Worm (Caenorhabditis elegans) whole organism, early embryonic: Measurements from ENCODE around the gene T19H12.12.

Experiments used
- B0310.2 ChIP-seq: sonication (generic microtip); optimal IDR thresholded peaks from 2 replicates; lab custom pipeline; 2016; ENCODE audit warnings: mild to moderate bottlenecking, missing genetic modification characterization, missing compliant biosample characterization
- F13C5.2 ChIP-seq: sonication (generic microtip); optimal IDR thresholded peaks from 2 replicates; lab custom pipeline; 2017; ENCODE audit warnings: mild to moderate bottlenecking, missing genetic modification characterization, inconsistent platforms, missing compliant biosample characterization
- aly-1 ChIP-seq: sonication (generic microtip); optimal IDR thresholded peaks from 2 replicates; lab custom pipeline; 2016; ENCODE audit warnings: missing genetic modification characterization, missing compliant biosample characterization
- ama-1 ChIP-seq: fragments of 150-350 bp; optimal IDR thresholded peaks from 2 replicates; lab custom pipeline; 2014
- ceh-13 ChIP-seq: fragments of 200-800 bp; sonication (Bioruptor generic); optimal IDR thresholded peaks from 2 replicates; lab custom pipeline; 2018; ENCODE audit warnings: mild to moderate bottlenecking, missing genetic modification characterization, missing compliant biosample characterization
- ceh-36 ChIP-seq: sonication (generic microtip); optimal IDR thresholded peaks from 2 replicates; lab custom pipeline; 2016; ENCODE audit warnings: missing genetic modification characterization, inconsistent platforms, missing compliant biosample characterization
- flt-1 ChIP-seq: fragments of 200-800 bp; sonication (Bioruptor generic); IDR thresholded peaks from 2 replicates; pipeline ENCODE4 v1.3.6; 2022; ENCODE audit warnings: missing genetic modification characterization, missing compliant biosample characterization
- hmbx-1 ChIP-seq: sonication (generic microtip); optimal IDR thresholded peaks from 2 replicates; lab custom pipeline; 2016; ENCODE audit warnings: mild to moderate bottlenecking, missing genetic modification characterization, missing compliant biosample characterization
- hnd-1 ChIP-seq: sonication (generic microtip); optimal IDR thresholded peaks from 2 replicates; lab custom pipeline; 2016; ENCODE audit warnings: missing genetic modification characterization, missing compliant biosample characterization
- pes-1 ChIP-seq: fragments of 200-800 bp; sonication (Bioruptor generic); IDR thresholded peaks from 2 replicates; pipeline ENCODE4 v1.3.6; 2022; ENCODE audit warnings: missing genetic modification reagents, missing genetic modification characterization, missing compliant biosample characterization
- scrt-1 ChIP-seq: fragments of 200-800 bp; sonication (Bioruptor generic); IDR thresholded peaks from 2 replicates; pipeline ENCODE4 v1.3.6; 2022; ENCODE audit warnings: missing genetic modification characterization, missing compliant biosample characterization
- sea-1 ChIP-seq: fragments of 200-800 bp; sonication (Bioruptor generic); conservative IDR thresholded peaks from 2 replicates; pipeline ENCODE4 v1.3.6; 2022; ENCODE audit warnings: missing genetic modification characterization, missing compliant biosample characterization
- tbx-11 ChIP-seq: fragments of 200-800 bp; sonication (Bioruptor generic); IDR thresholded peaks from 2 replicates; pipeline ENCODE4 v1.3.6; 2022; ENCODE audit warnings: missing genetic modification characterization, missing compliant biosample characterization
- tbx-37 ChIP-seq: fragments of 200-800 bp; sonication (Bioruptor generic); conservative IDR thresholded peaks from 2 replicates; pipeline ENCODE4 v1.3.6; 2022; ENCODE audit warnings: missing genetic modification reagents, missing genetic modification characterization, missing compliant biosample characterization
- tra-4 ChIP-seq: sonication (generic microtip); optimal IDR thresholded peaks from 2 replicates; lab custom pipeline; 2017; ENCODE audit warnings: missing genetic modification characterization, missing compliant biosample characterization

The T19H12.12 gene

DNA sequence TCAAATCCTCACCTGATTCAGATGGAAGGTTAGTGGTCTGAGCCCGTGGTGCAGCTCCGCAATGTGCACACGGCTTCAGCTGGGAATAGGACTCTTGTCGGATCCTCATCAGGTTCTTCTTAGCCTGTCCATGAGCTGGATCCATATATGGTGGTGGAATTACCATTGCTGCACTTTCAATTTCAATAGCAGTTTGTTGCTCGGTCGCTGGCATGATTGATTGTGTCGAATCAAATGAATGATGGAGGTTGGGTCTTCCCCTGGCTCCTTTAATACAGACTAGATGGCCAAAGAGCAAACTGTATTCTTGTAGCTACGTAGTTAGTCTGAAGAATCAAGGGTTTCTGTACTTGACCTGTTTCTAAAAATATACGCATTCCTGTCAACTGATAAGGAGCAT lies 48.2 kb downstream of the T19H12.12 start, which contains the start of gene C02E7.10:
Gene C02E7.10, minus strand, starts transcription at position 232 of the 400 bp plus-strand sequence.
- TF ChIP-seq hnd-1 (tag; lab: Kevin White, UChicago) = no peak

DNA sequence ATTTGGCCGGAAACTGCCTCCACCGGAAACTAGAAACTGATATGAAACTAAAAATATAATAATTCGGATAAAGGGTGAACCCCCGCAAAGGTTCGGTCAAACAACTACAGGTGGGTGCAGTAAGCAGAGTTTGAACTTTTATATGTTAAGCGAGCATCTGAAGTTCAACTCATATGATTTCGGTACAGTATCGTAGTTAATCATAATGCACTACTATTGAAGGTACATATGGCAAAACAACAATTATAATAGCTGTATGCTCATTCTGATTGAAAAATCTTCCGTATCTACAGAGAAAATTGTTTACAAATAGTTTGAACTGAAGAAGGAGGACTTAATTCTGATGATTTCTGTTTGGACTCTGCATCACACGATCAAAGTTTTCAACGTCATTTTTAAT lies 48.7 kb downstream of the T19H12.12 start:
- TF ChIP-seq scrt-1 (GFP tag; lab: Robert Waterston, UW) (no peak), ceh-13 (GFP tag; lab: Kevin White, UChicago) (no peak), ceh-36 (tag; lab: Kevin White, UChicago) (no peak), ama-1 (lab: Kevin White, UChicago) (no peak), tra-4 (tag; lab: Kevin White, UChicago) (no peak), hmbx-1 (tag; lab: Kevin White, UChicago) (no peak), tbx-11 (GFP tag; lab: Robert Waterston, UW) (no peak), hnd-1 (tag; lab: Kevin White, UChicago) (no peak), pes-1 (no peak), B0310.2 (tag; lab: Kevin White, UChicago) (no peak), F13C5.2 (no peak), sea-1 (GFP tag; lab: Robert Waterston, UW) (no peak)

DNA sequence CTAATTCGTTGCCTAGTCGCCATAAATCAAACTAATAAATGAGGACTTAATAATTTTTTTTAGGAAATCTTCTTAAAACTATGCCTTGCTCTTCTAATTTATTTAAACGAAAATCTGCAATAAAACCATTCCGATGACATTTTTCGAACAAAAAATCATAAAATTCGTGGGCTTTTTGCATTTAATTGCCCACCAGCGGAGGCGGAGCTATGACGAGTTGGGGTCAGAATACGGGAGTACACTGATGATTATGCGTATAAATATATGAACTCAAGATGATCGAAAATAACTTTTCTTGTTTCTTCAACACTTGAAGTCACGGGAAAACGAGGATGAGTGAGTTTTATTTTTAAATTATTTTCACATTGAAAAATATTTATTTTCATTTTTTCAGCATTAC lies 49.8 kb downstream of the T19H12.12 start, which contains the start of gene catp-2:
Gene catp-2, plus strand, starts transcription at position 301 of the 400 bp plus-strand sequence.
- TF ChIP-seq sea-1 (GFP tag; lab: Robert Waterston, UW) = no peak
- no peak for TF ChIP-seq ceh-13 (GFP tag; lab: Kevin White, UChicago)
- TF ChIP-seq ceh-36 (tag; lab: Kevin White, UChicago) = no peak
- no peak for TF ChIP-seq F13C5.2
- TF ChIP-seq hnd-1 (tag; lab: Kevin White, UChicago) = no peak
- TF ChIP-seq flt-1 (GFP tag; lab: Robert Waterston, UW) = no peak
- TF ChIP-seq hmbx-1 (tag; lab: Kevin White, UChicago) = no peak
- no peak for TF ChIP-seq ama-1 (lab: Kevin White, UChicago)
- TF ChIP-seq tra-4 (tag; lab: Kevin White, UChicago) = no peak
- no peak for TF ChIP-seq aly-1 (tag; lab: Kevin White, UChicago)
- no peak for TF ChIP-seq scrt-1 (GFP tag; lab: Robert Waterston, UW)
- TF ChIP-seq pes-1 = no peak
- no peak for TF ChIP-seq tbx-37 (GFP tag; lab: Robert Waterston, UW)
- no peak for TF ChIP-seq B0310.2 (tag; lab: Kevin White, UChicago)
